Fruit fly (Drosophila melanogaster) whole organism, pupa: ENCODE data around the gene NT1.

Experiments used
- CG10348 ChIP-seq: fragments of 200-800 bp; sonication (Bioruptor generic); IDR thresholded peaks from 2 replicates; pipeline ENCODE4 v1.3.6; 2022; ENCODE audit warnings: missing biosample characterization, missing genetic modification characterization
- CG13204 ChIP-seq: fragments of 200-800 bp; sonication (Bioruptor generic); optimal IDR thresholded peaks from 2 replicates; lab custom pipeline; 2018; ENCODE audit warnings: missing biosample characterization, mild to moderate bottlenecking, missing genetic modification characterization, moderate library complexity
- CG15710 ChIP-seq: fragments of 200-800 bp; sonication (Bioruptor generic); optimal IDR thresholded peaks from 2 replicates; lab custom pipeline; 2018; ENCODE audit warnings: missing biosample characterization, mild to moderate bottlenecking, missing genetic modification characterization, moderate library complexity
- CG34367 ChIP-seq: fragments of 200-800 bp; sonication (Bioruptor generic); optimal IDR thresholded peaks from 2 replicates; lab custom pipeline; 2018; ENCODE audit warnings: missing biosample characterization, mild to moderate bottlenecking, missing genetic modification characterization
- CG8159 ChIP-seq: fragments of 200-800 bp; sonication (Bioruptor generic); optimal IDR thresholded peaks from 3 replicates; lab custom pipeline; 2018; ENCODE audit warnings: missing biosample characterization, mild to moderate bottlenecking, missing genetic modification characterization, moderate library complexity
- CG8301 ChIP-seq: fragments of 200-800 bp; sonication (Bioruptor generic); optimal IDR thresholded peaks from 2 replicates; lab custom pipeline; 2018; ENCODE audit warnings: missing biosample characterization, mild to moderate bottlenecking, missing genetic modification characterization
- CG9948 ChIP-seq: fragments of 200-800 bp; sonication (Bioruptor generic); optimal IDR thresholded peaks from 2 replicates; lab custom pipeline; 2018; ENCODE audit warnings: missing biosample characterization, mild to moderate bottlenecking, missing genetic modification characterization, moderate library complexity
- EcR ChIP-seq: fragments of 200-800 bp; sonication (Bioruptor generic); optimal IDR thresholded peaks from 3 replicates; lab custom pipeline; 2019; ENCODE audit warnings: missing biosample characterization, missing genetic modification characterization, mild to moderate bottlenecking, moderate library complexity, missing genetic modification reagents
- Pif1A ChIP-seq: fragments of 200-800 bp; sonication (Bioruptor generic); optimal IDR thresholded peaks from 3 replicates; lab custom pipeline; 2016; ENCODE audit warnings: missing biosample characterization, missing genetic modification characterization
- Pif1B ChIP-seq: fragments of 200-800 bp; sonication (Bioruptor generic); optimal IDR thresholded peaks from 3 replicates; lab custom pipeline; 2016; ENCODE audit warnings: missing biosample characterization, missing genetic modification characterization
- Snoo ChIP-seq: fragments of 200-800 bp; sonication (Bioruptor generic); optimal IDR thresholded peaks from 3 replicates; lab custom pipeline; 2017; ENCODE audit warnings: missing biosample characterization, mild to moderate bottlenecking, missing genetic modification characterization, inconsistent platforms
- gl ChIP-seq: fragments of 200-800 bp; sonication (Bioruptor generic); optimal IDR thresholded peaks from 2 replicates; lab custom pipeline; 2018; ENCODE audit warnings: missing biosample characterization, mild to moderate bottlenecking, missing genetic modification characterization

- TF ChIP-seq Snoo (tag; lab: Kevin White, UChicago) (no peak), CG13204 (GFP tag; lab: Kevin White, UChicago) (no peak), gl (tag; lab: Kevin White, UChicago) (no peak), CG34367 (tag; lab: Kevin White, UChicago) (no peak), CG8159 (tag; lab: Kevin White, UChicago) (no peak), CG8301 (tag; lab: Kevin White, UChicago) (no peak), CG9948 (tag; lab: Kevin White, UChicago) (no peak), Pif1B (no peak), CG10348 (GFP tag; lab: Robert Waterston, UW) (no peak), Pif1A (GFP tag; lab: Kevin White, UChicago) (no peak), CG15710 (tag; lab: Kevin White, UChicago) (no peak), EcR (no peak)
Measured at dm6 chr3L:4519417-4519931, 11.2 kb upstream of the NT1 start.
